Fruit fly (Drosophila melanogaster) Kc167 (cell line): ENCODE measurements around the gene Cyt-c1L.

Experiments
- Myc ChIP-seq: fragments of >200 bp; optimal IDR thresholded peaks from 2 replicates; lab custom pipeline; 2017; ENCODE audit warnings: missing external identifiers
- Sin3A ChIP-seq: fragments of >200 bp; optimal IDR thresholded peaks from 2 replicates; lab custom pipeline; 2018; ENCODE audit warnings: missing external identifiers
- h ChIP-seq: fragments of >200 bp; optimal IDR thresholded peaks from 3 replicates; lab custom pipeline; 2018; ENCODE audit warnings: missing external identifiers
- psq ChIP-seq: fragments of >200 bp; optimal IDR thresholded peaks from 2 replicates; lab custom pipeline; 2017; ENCODE audit warnings: missing external identifiers
- ttk ChIP-seq: sonication (Bioruptor generic); optimal IDR thresholded peaks from 2 replicates; lab custom pipeline; 2017; ENCODE audit warnings: missing external identifiers

- TF ChIP-seq Sin3A (lab: Kevin White, UChicago) (no peak), ttk (lab: Kevin White, UChicago) (no peak), Myc (lab: Kevin White, UChicago) (no peak), psq (lab: Kevin White, UChicago) (no peak), h (lab: Kevin White, UChicago) (no peak)
These were observed 12.5 kb upstream of the Cyt-c1L start for dm6 chr3R:29216484-29216863.
